Fruit fly (Drosophila melanogaster) whole organism, prepupa: ENCODE measurements around the gene Cp7Fc.

Source experiments
- CG10631 ChIP-seq: fragments of 200-800 bp; sonication (Bioruptor generic); optimal IDR thresholded peaks from 2 replicates; lab custom pipeline; 2016; ENCODE audit warnings: missing biosample characterization, missing genetic modification characterization
- CG10669 ChIP-seq: fragments of 200-800 bp; sonication (Bioruptor generic); optimal IDR thresholded peaks from 3 replicates; lab custom pipeline; 2018; ENCODE audit warnings: missing biosample characterization, mild to moderate bottlenecking, missing genetic modification characterization, moderate library complexity
- CG11294 ChIP-seq: fragments of 200-800 bp; sonication (Bioruptor generic); IDR thresholded peaks from 2 replicates; pipeline ENCODE4 v1.3.6; 2022; ENCODE audit warnings: missing biosample characterization, missing genetic modification characterization
- CG11762 ChIP-seq: fragments of 200-800 bp; sonication (Bioruptor generic); optimal IDR thresholded peaks from 3 replicates; lab custom pipeline; 2016; ENCODE audit warnings: missing biosample characterization, missing genetic modification characterization; ENCODE audit not compliant: insufficient read depth
- CG11902 ChIP-seq: fragments of 200-800 bp; sonication (Bioruptor generic); optimal IDR thresholded peaks from 3 replicates; lab custom pipeline; 2016; ENCODE audit warnings: missing biosample characterization, missing genetic modification characterization
- CG15336 ChIP-seq: fragments of 200-800 bp; sonication (Bioruptor generic); IDR thresholded peaks from 2 replicates; pipeline ENCODE4 v1.3.6; 2022; ENCODE audit warnings: missing biosample characterization, missing genetic modification characterization
- CG3032 ChIP-seq: fragments of 200-800 bp; optimal IDR thresholded peaks from 2 replicates; lab custom pipeline; 2019; ENCODE audit warnings: missing biosample characterization, mild to moderate bottlenecking, missing genetic modification characterization, moderate library complexity
- CG31627 ChIP-seq: fragments of 200-800 bp; sonication (Bioruptor generic); optimal IDR thresholded peaks from 3 replicates; lab custom pipeline; 2016; ENCODE audit warnings: missing biosample characterization, missing genetic modification characterization
- CG32006 ChIP-seq: fragments of 200-800 bp; sonication (Bioruptor generic); optimal IDR thresholded peaks from 3 replicates; lab custom pipeline; 2017; ENCODE audit warnings: missing biosample characterization, mild to moderate bottlenecking, missing genetic modification characterization
- CG34406 ChIP-seq: fragments of 200-800 bp; sonication (Bioruptor generic); optimal IDR thresholded peaks from 3 replicates; lab custom pipeline; 2016; ENCODE audit warnings: missing biosample characterization, missing genetic modification characterization
- CG3919 ChIP-seq: fragments of 200-800 bp; sonication (Bioruptor generic); optimal IDR thresholded peaks from 3 replicates; lab custom pipeline; 2016; ENCODE audit warnings: missing biosample characterization, missing genetic modification characterization
- CG6163 ChIP-seq: fragments of 200-800 bp; sonication (Bioruptor generic); IDR thresholded peaks from 3 replicates; pipeline ENCODE4 v1.3.6; 2022; ENCODE audit warnings: missing biosample characterization, missing genetic modification characterization
- CG6808 ChIP-seq: fragments of 200-800 bp; sonication (Bioruptor generic); optimal IDR thresholded peaks from 3 replicates; lab custom pipeline; 2017; ENCODE audit warnings: missing biosample characterization, missing genetic modification characterization, mild to moderate bottlenecking, moderate library complexity, missing genetic modification reagents
- CG6854 ChIP-seq: fragments of 200-800 bp; sonication (Bioruptor generic); optimal IDR thresholded peaks from 2 replicates; lab custom pipeline; 2017; ENCODE audit warnings: missing biosample characterization, mild to moderate bottlenecking, missing genetic modification characterization
- CG8632 ChIP-seq: fragments of 200-800 bp; sonication (Bioruptor generic); optimal IDR thresholded peaks from 3 replicates; lab custom pipeline; 2016; ENCODE audit warnings: missing biosample characterization, missing genetic modification characterization
- Eip75B ChIP-seq: fragments of 200-800 bp; sonication (Bioruptor generic); optimal IDR thresholded peaks from 3 replicates; lab custom pipeline; 2016; ENCODE audit warnings: missing biosample characterization, missing genetic modification characterization
- Eip78C ChIP-seq: fragments of 200-800 bp; sonication (Bioruptor generic); peaks from one replicate; lab custom pipeline; 2016; ENCODE audit warnings: missing biosample characterization, missing genetic modification characterization
- Ets21C ChIP-seq: fragments of 200-800 bp; sonication (Bioruptor generic); optimal IDR thresholded peaks from 3 replicates; lab custom pipeline; 2016; ENCODE audit warnings: missing biosample characterization, missing genetic modification characterization
- Gug ChIP-seq: fragments of 200-800 bp; sonication (Bioruptor generic); IDR thresholded peaks from 2 replicates; pipeline ENCODE4 v1.3.6; 2022; ENCODE audit warnings: missing biosample characterization, missing genetic modification characterization
- Hr39 ChIP-seq: fragments of 200-800 bp; sonication (Bioruptor generic); optimal IDR thresholded peaks from 2 replicates; lab custom pipeline; 2016; ENCODE audit warnings: missing biosample characterization, missing genetic modification characterization
- Hr4 ChIP-seq: fragments of 200-800 bp; sonication (Bioruptor generic); optimal IDR thresholded peaks from 3 replicates; lab custom pipeline; 2016; ENCODE audit warnings: missing biosample characterization, missing genetic modification characterization
- Lpt ChIP-seq: fragments of 200-800 bp; sonication (Bioruptor generic); optimal IDR thresholded peaks from 3 replicates; lab custom pipeline; 2016; ENCODE audit warnings: missing biosample characterization, missing genetic modification characterization
- Met ChIP-seq: fragments of 200-800 bp; sonication (Bioruptor generic); optimal IDR thresholded peaks from 3 replicates; lab custom pipeline; 2016; ENCODE audit warnings: missing biosample characterization, missing genetic modification characterization
- Sox102F ChIP-seq: fragments of 200-800 bp; sonication (Bioruptor generic); optimal IDR thresholded peaks from 2 replicates; lab custom pipeline; 2016; ENCODE audit warnings: missing biosample characterization, mild to moderate bottlenecking, missing genetic modification characterization
- Sox14 ChIP-seq: fragments of 200-800 bp; sonication (Bioruptor generic); optimal IDR thresholded peaks from 3 replicates; lab custom pipeline; 2016; ENCODE audit warnings: missing biosample characterization, missing genetic modification characterization
- achi ChIP-seq: fragments of 200-800 bp; sonication (Bioruptor generic); optimal IDR thresholded peaks from 3 replicates; lab custom pipeline; 2016; ENCODE audit warnings: missing biosample characterization, missing genetic modification characterization
- acj6 ChIP-seq: fragments of 200-800 bp; sonication (Bioruptor generic); optimal IDR thresholded peaks from 3 replicates; lab custom pipeline; 2016; ENCODE audit warnings: missing biosample characterization, missing genetic modification characterization
- cyc ChIP-seq: fragments of 200-800 bp; sonication (Bioruptor generic); optimal IDR thresholded peaks from 3 replicates; lab custom pipeline; 2016; ENCODE audit warnings: missing biosample characterization, missing genetic modification characterization
- dac ChIP-seq: fragments of 200-800 bp; sonication (Bioruptor generic); optimal IDR thresholded peaks from 2 replicates; lab custom pipeline; 2017; ENCODE audit warnings: missing biosample characterization, mild to moderate bottlenecking, missing genetic modification characterization
- dsx ChIP-seq: fragments of 200-800 bp; optimal IDR thresholded peaks from 3 replicates; lab custom pipeline; 2019; ENCODE audit warnings: missing biosample characterization, mild to moderate bottlenecking, missing genetic modification characterization, moderate library complexity; ENCODE audit not compliant: poor library complexity, severe bottlenecking
- eg ChIP-seq: fragments of 200-800 bp; sonication (Bioruptor generic); IDR thresholded peaks from 3 replicates; pipeline ENCODE4 v1.3.6; 2022; ENCODE audit warnings: missing biosample characterization, missing genetic modification characterization
- esn ChIP-seq: fragments of 200-800 bp; sonication (Bioruptor generic); optimal IDR thresholded peaks from 2 replicates; lab custom pipeline; 2016; ENCODE audit warnings: missing biosample characterization, mild to moderate bottlenecking, missing genetic modification characterization, moderate library complexity
- fd59A ChIP-seq: fragments of 200-800 bp; sonication (Bioruptor generic); optimal IDR thresholded peaks from 2 replicates; lab custom pipeline; 2017; ENCODE audit warnings: missing biosample characterization, mild to moderate bottlenecking, missing genetic modification characterization, missing genetic modification reagents
- fd85E ChIP-seq: fragments of 200-800 bp; sonication (Bioruptor generic); optimal IDR thresholded peaks from 3 replicates; lab custom pipeline; 2016; ENCODE audit warnings: missing biosample characterization, missing genetic modification characterization
- lz ChIP-seq: fragments of 200-800 bp; sonication (Bioruptor generic); optimal IDR thresholded peaks from 3 replicates; lab custom pipeline; 2016; ENCODE audit warnings: missing biosample characterization, missing genetic modification characterization
- pdm3 ChIP-seq: fragments of 200-800 bp; sonication (Bioruptor generic); optimal IDR thresholded peaks from 3 replicates; lab custom pipeline; 2016; ENCODE audit warnings: missing biosample characterization, missing genetic modification characterization
- salr ChIP-seq, 2 experiments: fragments of 200-800 bp; sonication (Bioruptor generic); optimal IDR thresholded peaks; 3 replicates each; lab custom pipeline; 2016 to 2018; ENCODE audit warnings: missing biosample characterization in 2 of 2, missing genetic modification characterization in 2 of 2, mild to moderate bottlenecking in 1 of 2
- svp ChIP-seq: fragments of 200-800 bp; sonication (Bioruptor generic); peaks from one replicate; lab custom pipeline; 2016; ENCODE audit warnings: missing biosample characterization, missing genetic modification characterization
- topi ChIP-seq: fragments of 200-800 bp; sonication (Bioruptor generic); optimal IDR thresholded peaks from 3 replicates; lab custom pipeline; 2016; ENCODE audit warnings: missing biosample characterization, missing genetic modification characterization
- vri ChIP-seq: fragments of 200-800 bp; sonication (Bioruptor generic); optimal IDR thresholded peaks from 3 replicates; lab custom pipeline; 2016; ENCODE audit warnings: missing biosample characterization, mild to moderate bottlenecking, missing genetic modification characterization

Cp7Fc gene

dm6 chrX:8489485-8489970, 12.6 kb downstream of the Cp7Fc start, which contains the start of gene otu:
TSS of gene otu (minus strand) at chrX:8489535.
- TF ChIP-seq Gug (GFP tag; lab: Robert Waterston, UW) = no peak
- TF ChIP-seq CG10631 (GFP tag; lab: Kevin White, UChicago) = no peak
- no peak for TF ChIP-seq CG8632 (GFP tag; lab: Kevin White, UChicago)
- TF ChIP-seq topi (GFP tag; lab: Kevin White, UChicago) = no peak
- TF ChIP-seq Hr4 (GFP tag; lab: Kevin White, UChicago) = no peak
- no peak for TF ChIP-seq svp (GFP tag; lab: Kevin White, UChicago)
- TF ChIP-seq CG11762 (GFP tag; lab: Kevin White, UChicago) = no peak
- no peak for TF ChIP-seq vri (GFP tag; lab: Kevin White, UChicago)
- TF ChIP-seq CG3919 (GFP tag; lab: Kevin White, UChicago) = no peak
- TF ChIP-seq Lpt (GFP tag; lab: Kevin White, UChicago) = no peak
- no peak for TF ChIP-seq fd85E
- TF ChIP-seq salr (GFP tag; optimal IDR thresholded peaks at IDR 0.05; lab: Kevin White, UChicago) = no peak
- TF ChIP-seq achi = no peak
- TF ChIP-seq fd59A (GFP tag; lab: Kevin White, UChicago) = no peak
- TF ChIP-seq CG6854 (GFP tag; lab: Kevin White, UChicago) = no peak
- no peak for TF ChIP-seq dsx
- no peak for TF ChIP-seq dac
- TF ChIP-seq Sox14 (GFP tag; lab: Kevin White, UChicago) = no peak
- no peak for TF ChIP-seq CG11294 (GFP tag; lab: Robert Waterston, UW)

DNA sequence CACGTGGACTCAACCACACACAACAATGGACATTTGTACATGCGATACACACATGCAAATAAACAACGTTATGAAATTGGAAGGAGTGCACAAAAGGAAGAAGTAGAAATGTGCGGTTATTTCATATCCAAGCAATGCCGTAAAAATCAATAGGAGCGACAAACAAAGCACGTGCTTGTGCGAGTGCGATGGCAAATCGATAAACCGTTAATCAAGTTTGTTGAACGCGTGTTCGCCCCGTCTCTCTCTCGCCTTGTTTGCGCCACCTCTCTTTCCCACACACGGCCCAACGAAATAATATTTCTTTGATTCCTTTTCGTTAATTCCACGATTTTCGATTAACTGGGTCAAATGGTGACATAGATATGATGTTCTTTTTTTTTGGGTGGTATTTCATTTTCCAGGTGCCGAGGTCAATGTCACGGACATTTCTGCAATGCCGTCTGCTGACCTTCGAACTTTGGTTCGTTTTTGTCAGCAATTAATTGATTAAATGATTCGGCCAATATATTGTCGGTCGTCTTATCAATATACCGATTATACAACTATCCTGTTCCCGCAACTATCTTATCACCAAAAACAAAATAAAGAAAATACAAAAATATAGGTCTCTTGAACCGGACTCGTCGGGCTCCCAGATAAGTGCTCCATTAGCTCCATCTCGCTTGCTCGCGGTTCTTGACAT, 13.5 kb downstream of the Cp7Fc start:
- TF ChIP-seq CG34406 (GFP tag; lab: Kevin White, UChicago) (no peak), eg (GFP tag; lab: Robert Waterston, UW) (no peak), vri (GFP tag; lab: Kevin White, UChicago) (peak; percentile 3), Eip78C (GFP tag; lab: Kevin White, UChicago) (peak; percentile 47)

DNA sequence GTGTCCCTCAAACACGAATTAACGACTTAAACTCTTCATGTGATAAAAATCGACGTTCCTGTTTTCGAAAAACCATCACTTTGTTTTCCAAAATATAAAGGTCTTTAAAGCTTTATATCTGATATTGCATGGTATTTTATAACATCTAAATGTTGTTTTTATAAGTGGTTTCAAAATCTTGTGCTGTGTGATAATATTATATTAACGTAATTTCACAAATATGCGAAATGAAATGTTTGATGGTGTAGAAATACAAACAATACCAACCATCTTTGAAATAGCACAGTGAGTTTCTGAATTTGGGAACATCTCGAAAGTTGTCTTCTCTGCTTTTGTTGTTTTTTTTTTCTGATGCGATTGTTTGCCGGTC, 14.0 kb downstream of the Cp7Fc start:
- TF ChIP-seq Hr39 (GFP tag; lab: Kevin White, UChicago) (peak; percentile 20), CG6163 (GFP tag; lab: Robert Waterston, UW) (no peak), Eip78C (GFP tag; lab: Kevin White, UChicago) (peak; percentile 87), cyc (GFP tag; lab: Kevin White, UChicago) (peak; percentile 28), CG15336 (peak; percentile 7; the same call in 1 of the 2 replicates), Met (GFP tag; lab: Kevin White, UChicago) (peak; percentile 49), lz (GFP tag; lab: Kevin White, UChicago) (peak; percentile 27), acj6 (GFP tag; lab: Kevin White, UChicago) (peak; percentile 23), Eip75B (GFP tag; lab: Kevin White, UChicago) (peak; percentile 29), CG31627 (GFP tag; lab: Kevin White, UChicago) (peak; percentile 29), pdm3 (GFP tag; lab: Kevin White, UChicago) (no peak), CG6808 (peak; percentile 26), CG10669 (GFP tag; lab: Kevin White, UChicago) (peak; percentile 97), dac (no peak), esn (peak; percentile 24), Hr4 (GFP tag; lab: Kevin White, UChicago) (peak; percentile 30), Sox102F (peak; percentile 17), CG6854 (GFP tag; lab: Kevin White, UChicago) (no peak), CG3032 (tag; lab: Kevin White, UChicago) (peak; percentile 5), CG3919 (GFP tag; lab: Kevin White, UChicago) (no peak), CG32006 (GFP tag; lab: Kevin White, UChicago) (no peak), topi (GFP tag; lab: Kevin White, UChicago) (peak; percentile 42), Ets21C (GFP tag; lab: Kevin White, UChicago) (peak; percentile 42), svp (GFP tag; lab: Kevin White, UChicago) (peak; percentile 70), CG11902 (GFP tag; lab: Kevin White, UChicago) (peak; percentile 12)
- TF ChIP-seq, all 60 proteins: peak for 19
